Worm (Caenorhabditis elegans) whole organism, L1 larva: ENCODE measurements around the gene C01G10.10.

Experiments used
- F16B12.6 ChIP-seq: fragments of 150-350 bp; optimal IDR thresholded peaks from 2 replicates; lab custom pipeline; 2014; ENCODE audit warnings: missing biosample characterization, missing genetic modification characterization
- Y116A8C.19 ChIP-seq: sonication (generic microtip); optimal IDR thresholded peaks from 2 replicates; lab custom pipeline; 2016; ENCODE audit warnings: missing compliant biosample characterization, missing genetic modification characterization, borderline replicate concordance
- aha-1 ChIP-seq: fragments of 150-350 bp; optimal IDR thresholded peaks from 2 replicates; lab custom pipeline; 2014; ENCODE audit warnings: missing biosample characterization, missing genetic modification characterization
- alr-1 ChIP-seq: fragments of 200-800 bp; sonication (Bioruptor generic); optimal IDR thresholded peaks from 2 replicates; lab custom pipeline; 2018; ENCODE audit warnings: borderline replicate concordance, mild to moderate bottlenecking, missing genetic modification characterization, missing compliant biosample characterization
- ama-1 ChIP-seq: fragments of 150-350 bp; optimal IDR thresholded peaks from 2 replicates; lab custom pipeline; 2014
- ceh-8 ChIP-seq: fragments of 200-800 bp; sonication (Bioruptor generic); optimal IDR thresholded peaks from 2 replicates; lab custom pipeline; 2018; ENCODE audit warnings: mild to moderate bottlenecking, missing genetic modification characterization, moderate library complexity, missing compliant biosample characterization
- ceh-90 ChIP-seq: sonication (generic microtip); optimal IDR thresholded peaks from 2 replicates; lab custom pipeline; 2016; ENCODE audit warnings: missing genetic modification characterization, missing compliant biosample characterization
- ces-1 ChIP-seq: fragments of 150-350 bp; optimal IDR thresholded peaks from 2 replicates; lab custom pipeline; 2014; ENCODE audit warnings: missing biosample characterization, missing genetic modification reagents, missing genetic modification characterization
- dsc-1 ChIP-seq: sonication (generic microtip); optimal IDR thresholded peaks from 2 replicates; lab custom pipeline; 2016; ENCODE audit warnings: mild to moderate bottlenecking, missing genetic modification characterization, missing compliant biosample characterization
- efl-3 ChIP-seq: fragments of 200-800 bp; sonication (Bioruptor generic); optimal IDR thresholded peaks from 2 replicates; lab custom pipeline; 2018; ENCODE audit warnings: mild to moderate bottlenecking, missing genetic modification characterization, missing compliant biosample characterization
- elt-3 ChIP-seq, 6 experiments: fragments of 150-350 bp in 1 of 6; sonication (generic microtip); optimal IDR thresholded peaks; 2 replicates each; lab custom pipeline; 2017 to 2018; ENCODE audit warnings: missing biosample characterization in 6 of 6, missing genetic modification characterization in 6 of 6, inconsistent platforms in 1 of 6
- ets-5 ChIP-seq: fragments of 200-800 bp; sonication (Bioruptor generic); IDR thresholded peaks from 2 replicates; pipeline ENCODE4 v1.3.6; 2022; ENCODE audit warnings: missing genetic modification characterization, missing compliant biosample characterization
- fkh-10 ChIP-seq: sonication (generic microtip); optimal IDR thresholded peaks from 2 replicates; lab custom pipeline; 2017; ENCODE audit warnings: missing biosample characterization, missing genetic modification reagents, missing genetic modification characterization
- fkh-4 ChIP-seq: sonication (generic microtip); optimal IDR thresholded peaks from 2 replicates; lab custom pipeline; 2016; ENCODE audit warnings: missing compliant biosample characterization, missing genetic modification characterization, borderline replicate concordance
- hlh-4 ChIP-seq: sonication (generic microtip); optimal IDR thresholded peaks from 2 replicates; lab custom pipeline; 2016; ENCODE audit warnings: mild to moderate bottlenecking, missing genetic modification characterization, missing compliant biosample characterization
- hpl-2 ChIP-seq: fragments of 150-350 bp; optimal IDR thresholded peaks from 2 replicates; lab custom pipeline; 2014; ENCODE audit warnings: missing biosample characterization, missing genetic modification reagents, missing genetic modification characterization
- irx-1 ChIP-seq: sonication (generic microtip); optimal IDR thresholded peaks from 2 replicates; lab custom pipeline; 2016; ENCODE audit warnings: missing genetic modification characterization, missing compliant biosample characterization
- lin-13 ChIP-seq: fragments of 150-350 bp; optimal IDR thresholded peaks from 2 replicates; lab custom pipeline; 2014; ENCODE audit warnings: missing biosample characterization, missing genetic modification reagents, missing genetic modification characterization
- lin-14 ChIP-seq: fragments of 200-800 bp; sonication (Bioruptor generic); optimal IDR thresholded peaks from 2 replicates; lab custom pipeline; 2018; ENCODE audit warnings: mild to moderate bottlenecking, missing genetic modification characterization, moderate library complexity, missing compliant biosample characterization
- lin-15B ChIP-seq: fragments of 150-350 bp; sonication (generic microtip); optimal IDR thresholded peaks from 3 replicates; lab custom pipeline; 2014; ENCODE audit warnings: missing biosample characterization, missing genetic modification characterization
- lin-35 ChIP-seq, 2 experiments: fragments of 150-350 bp; optimal IDR thresholded peaks; 2 replicates each; lab custom pipeline; 2014; ENCODE audit warnings: missing biosample characterization in 2 of 2, missing genetic modification characterization in 2 of 2, missing genetic modification reagents in 2 of 2
- lin-39 ChIP-seq: fragments of 150-350 bp; optimal IDR thresholded peaks from 2 replicates; lab custom pipeline; 2014; ENCODE audit warnings: missing biosample characterization, missing genetic modification reagents, missing genetic modification characterization
- lsy-2 ChIP-seq, 2 experiments: fragments of 150-350 bp; optimal IDR thresholded peaks; 2 replicates each; lab custom pipeline; 2014; ENCODE audit warnings: missing biosample characterization in 2 of 2, missing genetic modification characterization in 2 of 2
- mdl-1 ChIP-seq, 2 experiments: fragments of 150-350 bp; optimal IDR thresholded peaks; 2 replicates each; lab custom pipeline; 2014 to 2017; ENCODE audit warnings: missing biosample characterization in 2 of 2, missing genetic modification characterization in 2 of 2, inconsistent platforms in 1 of 2
- mef-2 ChIP-seq: fragments of 150-350 bp; optimal IDR thresholded peaks from 2 replicates; lab custom pipeline; 2014; ENCODE audit warnings: missing biosample characterization, missing genetic modification characterization
- mep-1 ChIP-seq: fragments of 150-350 bp; optimal IDR thresholded peaks from 2 replicates; lab custom pipeline; 2014; ENCODE audit warnings: missing biosample characterization, missing genetic modification characterization
- nhr-28 ChIP-seq: fragments of 150-350 bp; optimal IDR thresholded peaks from 2 replicates; lab custom pipeline; 2014; ENCODE audit warnings: missing biosample characterization, missing genetic modification characterization
- nhr-47 ChIP-seq: sonication (generic microtip); optimal IDR thresholded peaks from 2 replicates; lab custom pipeline; 2016; ENCODE audit warnings: mild to moderate bottlenecking, missing genetic modification characterization, moderate library complexity, missing compliant biosample characterization
- nhr-71 ChIP-seq: sonication (generic microtip); optimal IDR thresholded peaks from 2 replicates; lab custom pipeline; 2016; ENCODE audit warnings: mild to moderate bottlenecking, missing genetic modification characterization, moderate library complexity, missing compliant biosample characterization
- nhr-76 ChIP-seq: sonication (generic microtip); optimal IDR thresholded peaks from 2 replicates; lab custom pipeline; 2017; ENCODE audit warnings: missing biosample characterization, missing genetic modification characterization
- nhr-77 ChIP-seq: fragments of 150-350 bp; optimal IDR thresholded peaks from 2 replicates; lab custom pipeline; 2014; ENCODE audit warnings: missing biosample characterization, missing genetic modification characterization
- pag-3 ChIP-seq: sonication (generic microtip); optimal IDR thresholded peaks from 2 replicates; lab custom pipeline; 2017; ENCODE audit warnings: missing genetic modification characterization, mild to moderate bottlenecking, missing compliant biosample characterization, antibody characterized with exemption, borderline replicate concordance; ENCODE audit not compliant: insufficient read depth
- pax-3 ChIP-seq: fragments of 200-800 bp; sonication (Bioruptor generic); optimal IDR thresholded peaks from 2 replicates; lab custom pipeline; 2018; ENCODE audit warnings: mild to moderate bottlenecking, missing genetic modification characterization, moderate library complexity, missing compliant biosample characterization
- skn-1 ChIP-seq: fragments of 150-350 bp; optimal IDR thresholded peaks from 2 replicates; lab custom pipeline; 2014; ENCODE audit warnings: missing biosample characterization, missing genetic modification characterization
- sptf-1 ChIP-seq: fragments of 150-350 bp; optimal IDR thresholded peaks from 2 replicates; lab custom pipeline; 2014; ENCODE audit warnings: missing biosample characterization, missing genetic modification characterization
- tlp-1 ChIP-seq: fragments of 150-350 bp; optimal IDR thresholded peaks from 2 replicates; lab custom pipeline; 2014; ENCODE audit warnings: missing biosample characterization, missing genetic modification characterization
- unc-62 ChIP-seq: fragments of 150-350 bp; optimal IDR thresholded peaks from 2 replicates; lab custom pipeline; 2014; ENCODE audit warnings: missing biosample characterization, missing genetic modification reagents, missing genetic modification characterization
- unc-98 ChIP-seq: fragments of 200-800 bp; sonication (Bioruptor generic); IDR thresholded peaks from 2 replicates; pipeline ENCODE4 v1.3.6; 2022; ENCODE audit warnings: missing genetic modification characterization, missing compliant biosample characterization
- xbp-1 ChIP-seq: sonication (generic microtip); optimal IDR thresholded peaks from 2 replicates; lab custom pipeline; 2016; ENCODE audit warnings: missing genetic modification characterization, missing compliant biosample characterization
- zip-4 ChIP-seq: fragments of 200-800 bp; sonication (Bioruptor generic); optimal IDR thresholded peaks from 2 replicates; lab custom pipeline; 2018; ENCODE audit warnings: mild to moderate bottlenecking, missing genetic modification characterization, moderate library complexity, missing compliant biosample characterization

Gene C01G10.10

DNA sequence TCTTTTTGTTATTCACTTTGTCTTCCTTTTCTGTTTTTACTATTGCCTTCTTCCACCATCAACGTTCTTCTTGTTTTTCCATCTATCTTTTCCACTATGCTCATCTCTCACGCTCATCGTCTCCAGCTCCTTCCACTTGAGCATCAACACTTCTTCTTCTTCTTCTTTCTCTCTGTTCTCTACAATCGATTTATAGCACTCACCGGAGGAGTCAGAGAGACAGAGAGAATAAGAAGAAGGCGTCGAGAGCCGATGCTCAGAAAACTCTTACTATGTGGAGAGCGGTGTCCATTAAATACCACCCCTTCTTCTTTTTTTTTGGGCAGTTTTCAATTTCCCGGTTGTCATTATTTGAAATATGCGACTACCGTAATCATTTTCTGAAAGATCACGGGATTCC is 7.3 kb downstream of the C01G10.10 start (continued):
- TF ChIP-seq sptf-1 (tag; lab: Kevin White, UChicago) (no peak), hpl-2 (GFP tag; lab: Kevin White, UChicago) (no peak), elt-3 (tag; optimal IDR thresholded peaks at IDR 0.05; lab: Kevin White, UChicago) (no peak), xbp-1 (tag; lab: Kevin White, UChicago) (no peak), F16B12.6 (tag; lab: Kevin White, UChicago) (no peak), ceh-90 (tag; lab: Kevin White, UChicago) (no peak), pag-3 (tag; lab: Kevin White, UChicago) (no peak), nhr-77 (tag; lab: Kevin White, UChicago) (no peak), Y116A8C.19 (no peak), lin-35 (GFP tag; optimal IDR thresholded peaks at IDR 0.05; lab: Kevin White, UChicago) (peak in 1 of 2 experiments; percentile 11), ces-1 (GFP tag; lab: Kevin White, UChicago) (no peak), mef-2 (tag; lab: Kevin White, UChicago) (no peak), mep-1 (peak; percentile 17), lin-13 (GFP tag; lab: Kevin White, UChicago) (no peak), alr-1 (no peak), ceh-8 (GFP tag; lab: Kevin White, UChicago) (no peak), ama-1 (lab: Kevin White, UChicago) (no peak), nhr-76 (no peak), unc-98 (GFP tag; lab: Robert Waterston, UW) (no peak), hlh-4 (no peak), lin-15B (tag; lab: Kevin White, UChicago) (no peak), zip-4 (GFP tag; lab: Kevin White, UChicago) (no peak), efl-3 (GFP tag; lab: Kevin White, UChicago) (no peak), lsy-2 (tag; optimal IDR thresholded peaks at IDR 0.05; lab: Kevin White, UChicago) (peak in 1 of 2 experiments; percentile 36), unc-62 (GFP tag; lab: Kevin White, UChicago) (no peak), dsc-1 (tag; lab: Kevin White, UChicago) (no peak), aha-1 (tag; lab: Kevin White, UChicago) (no peak), nhr-71 (tag; lab: Kevin White, UChicago) (no peak), nhr-47 (tag; lab: Kevin White, UChicago) (peak; percentile 11), skn-1 (tag; lab: Kevin White, UChicago) (no peak), lin-14 (GFP tag; lab: Kevin White, UChicago) (peak; percentile 68), fkh-10 (GFP tag; lab: Kevin White, UChicago) (peak; percentile 23), irx-1 (tag; lab: Kevin White, UChicago) (no peak), fkh-4 (tag; lab: Kevin White, UChicago) (no peak), mdl-1 (tag; optimal IDR thresholded peaks at IDR 0.05; lab: Kevin White, UChicago) (no peak), nhr-28 (tag; lab: Kevin White, UChicago) (no peak), pax-3 (tag; lab: Kevin White, UChicago) (no peak), lin-39 (no peak), tlp-1 (no peak), ets-5 (GFP tag; lab: Robert Waterston, UW) (no peak)

DNA sequence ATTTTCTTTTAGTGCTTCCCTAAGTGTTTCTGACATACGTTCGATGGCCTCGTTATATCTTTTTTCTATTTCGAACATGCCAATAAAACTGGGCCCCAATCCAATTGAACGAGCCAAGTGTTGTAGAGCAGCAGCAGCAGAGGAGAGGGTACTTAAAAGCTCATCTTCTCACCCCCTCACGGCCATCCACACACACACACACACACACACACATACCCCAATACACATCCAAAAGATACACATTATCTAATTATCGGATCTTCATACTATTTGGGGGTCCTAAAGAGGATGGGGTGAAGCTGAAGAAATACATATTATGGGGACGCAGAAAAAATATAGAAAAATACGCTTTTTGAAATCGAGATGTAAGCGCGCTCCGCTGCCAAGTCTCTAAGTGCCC is 9.5 kb downstream of the C01G10.10 start:
- TF ChIP-seq tlp-1 (no peak), lin-14 (GFP tag; lab: Kevin White, UChicago) (peak; percentile 64)
